Fruit fly (Drosophila melanogaster) whole organism, pupa: ENCODE data around the gene CG43673.

Source experiments
- CG10348 ChIP-seq: fragments of 200-800 bp; sonication (Bioruptor generic); IDR thresholded peaks from 2 replicates; pipeline ENCODE4 v1.3.6; 2022; ENCODE audit warnings: missing biosample characterization, missing genetic modification characterization
- CG12605 ChIP-seq: fragments of 200-800 bp; sonication (Bioruptor generic); IDR thresholded peaks from 2 replicates; pipeline ENCODE4 v1.3.6; 2022; ENCODE audit warnings: missing biosample characterization, missing genetic modification characterization
- CG13204 ChIP-seq: fragments of 200-800 bp; sonication (Bioruptor generic); optimal IDR thresholded peaks from 2 replicates; lab custom pipeline; 2018; ENCODE audit warnings: missing biosample characterization, mild to moderate bottlenecking, missing genetic modification characterization, moderate library complexity
- CG14655 ChIP-seq: fragments of 200-800 bp; sonication (Bioruptor generic); optimal IDR thresholded peaks from 3 replicates; lab custom pipeline; 2017; ENCODE audit warnings: mild to moderate bottlenecking, missing biosample characterization, missing genetic modification reagents, missing genetic modification characterization
- CG15710 ChIP-seq: fragments of 200-800 bp; sonication (Bioruptor generic); optimal IDR thresholded peaks from 2 replicates; lab custom pipeline; 2018; ENCODE audit warnings: missing biosample characterization, mild to moderate bottlenecking, missing genetic modification characterization, moderate library complexity
- CG17806 ChIP-seq: fragments of 200-800 bp; sonication (Bioruptor generic); optimal IDR thresholded peaks from 2 replicates; lab custom pipeline; 2018; ENCODE audit warnings: missing biosample characterization, mild to moderate bottlenecking, missing genetic modification characterization, moderate library complexity
- CG32121 ChIP-seq: fragments of 200-800 bp; sonication (Bioruptor generic); IDR thresholded peaks from 2 replicates; pipeline ENCODE4 v1.3.6; 2022; ENCODE audit warnings: missing biosample characterization, missing genetic modification characterization
- CG34367 ChIP-seq: fragments of 200-800 bp; sonication (Bioruptor generic); optimal IDR thresholded peaks from 2 replicates; lab custom pipeline; 2018; ENCODE audit warnings: missing biosample characterization, mild to moderate bottlenecking, missing genetic modification characterization
- CG4496 ChIP-seq: fragments of 200-800 bp; sonication (Bioruptor generic); IDR thresholded peaks from 3 replicates; pipeline ENCODE4 v1.3.6; 2022; ENCODE audit warnings: missing biosample characterization, missing genetic modification characterization
- CG8159 ChIP-seq: fragments of 200-800 bp; sonication (Bioruptor generic); optimal IDR thresholded peaks from 3 replicates; lab custom pipeline; 2018; ENCODE audit warnings: missing biosample characterization, mild to moderate bottlenecking, missing genetic modification characterization, moderate library complexity
- CG8301 ChIP-seq: fragments of 200-800 bp; sonication (Bioruptor generic); optimal IDR thresholded peaks from 2 replicates; lab custom pipeline; 2018; ENCODE audit warnings: missing biosample characterization, mild to moderate bottlenecking, missing genetic modification characterization
- CG9948 ChIP-seq: fragments of 200-800 bp; sonication (Bioruptor generic); optimal IDR thresholded peaks from 2 replicates; lab custom pipeline; 2018; ENCODE audit warnings: missing biosample characterization, mild to moderate bottlenecking, missing genetic modification characterization, moderate library complexity
- D1 ChIP-seq: fragments of 200-800 bp; sonication (Bioruptor generic); optimal IDR thresholded peaks from 2 replicates; lab custom pipeline; 2018; ENCODE audit warnings: missing biosample characterization, mild to moderate bottlenecking, missing genetic modification characterization, moderate library complexity
- EcR ChIP-seq: fragments of 200-800 bp; sonication (Bioruptor generic); optimal IDR thresholded peaks from 3 replicates; lab custom pipeline; 2019; ENCODE audit warnings: missing biosample characterization, missing genetic modification characterization, mild to moderate bottlenecking, moderate library complexity, missing genetic modification reagents
- Ets98B ChIP-seq: fragments of 200-800 bp; sonication (Bioruptor generic); IDR thresholded peaks from 2 replicates; pipeline ENCODE4 v1.3.6; 2022; ENCODE audit warnings: missing biosample characterization, missing genetic modification characterization
- Pif1A ChIP-seq: fragments of 200-800 bp; sonication (Bioruptor generic); optimal IDR thresholded peaks from 3 replicates; lab custom pipeline; 2016; ENCODE audit warnings: missing biosample characterization, missing genetic modification characterization
- Pif1B ChIP-seq: fragments of 200-800 bp; sonication (Bioruptor generic); optimal IDR thresholded peaks from 3 replicates; lab custom pipeline; 2016; ENCODE audit warnings: missing biosample characterization, missing genetic modification characterization
- Snoo ChIP-seq: fragments of 200-800 bp; sonication (Bioruptor generic); optimal IDR thresholded peaks from 3 replicates; lab custom pipeline; 2017; ENCODE audit warnings: missing biosample characterization, mild to moderate bottlenecking, missing genetic modification characterization, inconsistent platforms
- fd96Ca ChIP-seq: fragments of 200-800 bp; sonication (Bioruptor generic); IDR thresholded peaks from 3 replicates; pipeline ENCODE4 v1.3.6; 2022; ENCODE audit warnings: missing biosample characterization, missing genetic modification characterization
- gl ChIP-seq: fragments of 200-800 bp; sonication (Bioruptor generic); optimal IDR thresholded peaks from 2 replicates; lab custom pipeline; 2018; ENCODE audit warnings: missing biosample characterization, mild to moderate bottlenecking, missing genetic modification characterization
- rn ChIP-seq: fragments of 200-800 bp; sonication (Bioruptor generic); IDR thresholded peaks from 2 replicates; pipeline ENCODE4 v1.3.6; 2022; ENCODE audit warnings: missing biosample characterization, missing genetic modification characterization

The CG43673 gene

DNA sequence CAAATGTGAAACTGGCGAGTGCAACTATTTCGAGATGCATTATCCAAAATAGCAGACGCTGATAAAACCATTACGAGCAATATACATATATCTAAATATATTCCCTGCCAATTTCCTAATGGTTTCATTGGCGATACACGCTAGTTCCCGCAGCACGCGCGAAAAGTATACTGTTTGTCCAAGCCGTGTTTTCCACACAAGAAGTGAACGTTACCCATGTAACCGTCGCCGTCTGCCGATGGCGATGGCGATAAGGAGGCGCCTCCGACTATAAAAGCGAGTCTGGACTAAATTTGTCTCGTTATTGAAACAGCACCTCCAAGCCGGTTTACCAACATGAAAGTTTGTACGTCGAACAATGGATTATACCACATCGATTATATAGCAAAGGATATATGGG, at the start of gene CG43673:
Gene CG43673 (plus strand): TSS at position 301 of the 400 bp plus-strand sequence.
- TF ChIP-seq CG9948 (no peak), CG14655 (GFP tag; lab: Kevin White, UChicago) (no peak), CG4496 (GFP tag; lab: Robert Waterston, UW) (no peak), fd96Ca (GFP tag; lab: Robert Waterston, UW) (no peak), Pif1B (no peak), Ets98B (GFP tag; lab: Robert Waterston, UW) (no peak), CG10348 (no peak), Pif1A (no peak), CG8159 (tag; lab: Kevin White, UChicago) (no peak), CG32121 (GFP tag; lab: Robert Waterston, UW) (no peak), CG15710 (tag; lab: Kevin White, UChicago) (no peak), Snoo (tag; lab: Kevin White, UChicago) (no peak), CG8301 (no peak), CG12605 (GFP tag; lab: Robert Waterston, UW) (no peak), EcR (GFP tag; lab: Kevin White, UChicago) (no peak), CG34367 (no peak), rn (GFP tag; lab: Robert Waterston, UW) (no peak), CG13204 (GFP tag; lab: Kevin White, UChicago) (no peak), D1 (tag; lab: Kevin White, UChicago) (no peak)

DNA sequence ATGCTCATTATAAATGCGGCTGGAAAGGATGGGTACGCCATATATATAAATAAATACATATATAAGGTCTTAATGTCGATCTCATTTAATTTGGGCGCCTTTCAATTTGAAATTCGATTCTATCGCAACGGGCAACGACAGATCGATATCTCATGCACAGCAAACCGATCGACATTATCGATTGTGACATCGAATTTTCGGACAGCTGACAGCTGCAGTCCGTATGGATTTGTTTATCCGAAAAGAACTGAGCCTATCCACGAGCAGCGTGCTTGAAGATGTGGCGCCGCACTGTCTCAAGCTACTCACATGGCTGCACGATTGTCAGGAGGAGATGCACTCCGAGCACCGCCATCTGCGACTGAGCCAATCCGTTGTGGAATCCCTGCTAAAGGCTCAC, 47.0 kb upstream of the CG43673 start, which contains the start of gene CG8191:
Gene CG8191 (plus strand): TSS at position 211 of the 400 bp plus-strand sequence.
- TF ChIP-seq CG34367 (no peak), CG17806 (tag; lab: Kevin White, UChicago) (no peak), fd96Ca (GFP tag; lab: Robert Waterston, UW) (no peak), EcR (GFP tag; lab: Kevin White, UChicago) (no peak), CG9948 (no peak), CG12605 (GFP tag; lab: Robert Waterston, UW) (no peak), CG8301 (no peak), Pif1B (no peak), CG8159 (tag; lab: Kevin White, UChicago) (no peak)

dm6 chrX:15733192-15733892, 45.6 kb upstream of the CG43673 start:
- TF ChIP-seq CG17806 (tag; lab: Kevin White, UChicago): no peak
- peak; percentile 48; the same call in 2 of the 3 replicates for TF ChIP-seq CG4496 (GFP tag; lab: Robert Waterston, UW)
- no peak for TF ChIP-seq CG9948
- peak; percentile 52 for TF ChIP-seq CG12605 (GFP tag; lab: Robert Waterston, UW)
- peak; percentile 21; the same call in 1 of the 2 replicates for TF ChIP-seq CG32121 (GFP tag; lab: Robert Waterston, UW)
- TF ChIP-seq rn (GFP tag; lab: Robert Waterston, UW): peak; percentile 25; the same call in 1 of the 2 replicates
- TF ChIP-seq Ets98B (GFP tag; lab: Robert Waterston, UW): peak; percentile 9; the same call in 1 of the 2 replicates

DNA sequence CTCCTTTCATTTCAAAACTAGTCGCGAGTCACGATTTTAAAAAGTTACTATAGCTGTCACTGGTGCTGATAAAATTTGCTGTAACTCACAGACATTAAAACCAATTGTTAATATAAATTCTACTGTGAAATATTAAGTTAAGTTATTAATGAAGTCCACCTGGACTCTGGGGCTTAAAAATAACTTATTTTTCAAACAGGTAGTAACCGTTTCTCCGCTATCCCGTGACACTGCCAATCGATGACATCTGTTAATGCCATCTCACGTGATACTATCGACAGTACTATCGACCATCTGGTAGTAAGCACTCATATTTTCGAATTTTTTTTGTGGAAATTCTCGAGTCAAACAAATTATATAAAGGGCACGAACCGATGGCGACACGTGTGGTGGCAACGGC, 45.0 kb upstream of the CG43673 start, which contains the start of the genes CG12379 and MagR:
Gene CG12379 (minus strand): TSS at position 2 of the 400 bp plus-strand sequence.
Gene MagR (plus strand): TSS at position 276 of the 400 bp plus-strand sequence.
- TF ChIP-seq CG4496 (GFP tag; lab: Robert Waterston, UW): peak; percentile 6; the same call in 1 of the 3 replicates
- no peak for TF ChIP-seq Pif1A
- no peak for TF ChIP-seq Ets98B (GFP tag; lab: Robert Waterston, UW)
- peak; percentile 0 for TF ChIP-seq CG17806 (tag; lab: Kevin White, UChicago)
- TF ChIP-seq CG8301: peak; percentile 21
- no peak for TF ChIP-seq EcR (GFP tag; lab: Kevin White, UChicago)
- peak; percentile 40 for TF ChIP-seq CG8159 (tag; lab: Kevin White, UChicago)
- peak; percentile 0 for TF ChIP-seq Snoo (tag; lab: Kevin White, UChicago)
- peak; percentile 28 for TF ChIP-seq CG9948
- no peak for TF ChIP-seq CG14655 (GFP tag; lab: Kevin White, UChicago)
- peak; percentile 54 for TF ChIP-seq CG15710 (tag; lab: Kevin White, UChicago)

DNA sequence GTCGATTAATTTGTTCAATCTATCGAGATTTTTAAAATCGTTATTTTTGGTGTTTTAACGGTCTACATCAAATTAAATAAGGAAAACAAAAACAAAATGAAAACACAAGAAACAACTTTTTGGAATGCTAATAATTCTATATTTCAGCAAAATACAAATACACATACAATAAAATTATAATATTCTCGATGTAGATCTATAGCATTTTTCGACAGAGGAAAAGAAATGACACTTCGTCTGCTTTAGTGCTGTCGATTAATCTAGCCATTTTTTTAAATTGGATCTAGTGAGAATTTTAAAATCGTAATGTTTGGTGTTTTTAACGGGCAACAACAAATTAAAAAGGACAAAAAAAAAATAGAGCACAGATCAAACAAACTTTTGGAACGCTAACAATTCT, 41.8 kb upstream of the CG43673 start, which contains the start of gene Arp6:
Gene Arp6 (minus strand): TSS at position 11 of the 400 bp plus-strand sequence.
- TF ChIP-seq D1 (tag; lab: Kevin White, UChicago) (no peak), CG17806 (tag; lab: Kevin White, UChicago) (no peak), CG10348 (no peak), gl (tag; lab: Kevin White, UChicago) (no peak)

dm6 chrX:15738890-15739550, 39.9 kb upstream of the CG43673 start, which contains the start of the genes CG11679 and CG8206:
TSS of gene CG11679 (minus strand) at chrX:15738954.
TSS of gene CG8206 (plus strand) at chrX:15739230.
- TF ChIP-seq CG8301 (peak; percentile 10), CG34367 (no peak), CG32121 (GFP tag; lab: Robert Waterston, UW) (peak; percentile 29; the same call in 1 of the 2 replicates), gl (tag; lab: Kevin White, UChicago) (no peak), Pif1A (peak; percentile 28), D1 (tag; lab: Kevin White, UChicago) (no peak), CG9948 (peak; percentile 32), CG8159 (tag; lab: Kevin White, UChicago) (peak; percentile 47), CG15710 (tag; lab: Kevin White, UChicago) (peak; percentile 33), EcR (GFP tag; lab: Kevin White, UChicago) (peak; percentile 1), CG17806 (tag; lab: Kevin White, UChicago) (no peak), Pif1B (no peak), Ets98B (GFP tag; lab: Robert Waterston, UW) (no peak), CG10348 (no peak), CG4496 (GFP tag; lab: Robert Waterston, UW) (no peak), Snoo (tag; lab: Kevin White, UChicago) (peak; percentile 48), fd96Ca (GFP tag; lab: Robert Waterston, UW) (no peak; the same call in 2 of the 3 replicates), CG12605 (GFP tag; lab: Robert Waterston, UW) (no peak)
